Fruit fly (Drosophila melanogaster): Measurements from ENCODE around the gene CG5199.

The CG5199 gene

dm6 chr3L:20494262-20494601 is 41.6 kb upstream of the CG5199 start (continued):
- no peak for TF ChIP-seq ci (GFP tag; IDR thresholded peaks at IDR 0.05)
- TF ChIP-seq Nf-YB (GFP tag; optimal IDR thresholded peaks at IDR 0.05) = peak; percentile 4
- no peak for TF ChIP-seq Drgx (GFP tag; IDR thresholded peaks at IDR 0.05)
- TF ChIP-seq CG12391 (tag; optimal IDR thresholded peaks at IDR 0.05) = peak; percentile 29
- no peak for TF ChIP-seq cato (GFP tag; optimal IDR thresholded peaks at IDR 0.05; ENCODE audit: borderline replicate concordance)
- no peak for TF ChIP-seq Ada2b (GFP tag; IDR thresholded peaks at IDR 0.05)
- no peak for TF ChIP-seq scrt (GFP tag; optimal IDR thresholded peaks at IDR 0.05)
- TF ChIP-seq CG9437 (GFP tag; optimal IDR thresholded peaks at IDR 0.05) = no peak
- TF ChIP-seq disco-r (GFP tag; optimal IDR thresholded peaks at IDR 0.05) = no peak
- no peak for TF ChIP-seq Hr78 (GFP tag; optimal IDR thresholded peaks at IDR 0.05)
- TF ChIP-seq H15 (GFP tag; IDR thresholded peaks at IDR 0.05) = no peak
- TF ChIP-seq schlank (tag; optimal IDR thresholded peaks at IDR 0.05) = no peak
- no peak for TF ChIP-seq Sry-β (GFP tag; optimal IDR thresholded peaks at IDR 0.05)
- no peak for TF ChIP-seq CG17612 (GFP tag; IDR thresholded peaks at IDR 0.05)
- no peak for TF ChIP-seq CG7372 (GFP tag; IDR thresholded peaks at IDR 0.05)
- TF ChIP-seq Rx (GFP tag; IDR thresholded peaks at IDR 0.05) = no peak
- peak; percentile 54 for TF ChIP-seq grau (tag; optimal IDR thresholded peaks at IDR 0.05)
- TF ChIP-seq E2f1 (GFP tag; IDR thresholded peaks at IDR 0.05) = no peak
- no peak for TF ChIP-seq CG1233 (GFP tag; optimal IDR thresholded peaks at IDR 0.05)
- TF ChIP-seq CG2120 (GFP tag; optimal IDR thresholded peaks at IDR 0.05) = peak; percentile 36
- no peak for TF ChIP-seq pb (GFP tag; optimal IDR thresholded peaks at IDR 0.05)
- TF ChIP-seq CG2678 (tag; optimal IDR thresholded peaks at IDR 0.05) = peak; percentile 63
- no peak for TF ChIP-seq sr (GFP tag; IDR thresholded peaks at IDR 0.05)
- no peak for TF ChIP-seq CG3407 (GFP tag; optimal IDR thresholded peaks at IDR 0.05)
- no peak for TF ChIP-seq D19B (GFP tag; optimal IDR thresholded peaks at IDR 0.05)
- peak; percentile 52 for TF ChIP-seq CG7839 (tag; optimal IDR thresholded peaks at IDR 0.05)
- TF ChIP-seq MTF-1 (GFP tag; optimal IDR thresholded peaks at IDR 0.05; ENCODE audit: borderline replicate concordance) = no peak
- peak; percentile 69 for TF ChIP-seq CG10267 (tag; optimal IDR thresholded peaks at IDR 0.05)
- TF ChIP-seq CG10543 (GFP tag; optimal IDR thresholded peaks at IDR 0.05) = no peak
- peak; percentile 8 for TF ChIP-seq CG13775 (GFP tag; optimal IDR thresholded peaks at IDR 0.05)
- no peak for TF ChIP-seq Tbp (GFP tag; optimal IDR thresholded peaks at IDR 0.05)
- no peak for TF ChIP-seq Oaz (GFP tag; IDR thresholded peaks at IDR 0.05)
- TF ChIP-seq Max (GFP tag; optimal IDR thresholded peaks at IDR 0.05) = no peak
- no peak for TF ChIP-seq ase (GFP tag; IDR thresholded peaks at IDR 0.05)
- TF ChIP-seq otp (GFP tag; IDR thresholded peaks at IDR 0.05) = no peak
- TF ChIP-seq tgo (GFP tag; IDR thresholded peaks at IDR 0.05) = no peak
- TF ChIP-seq ara (GFP tag; IDR thresholded peaks at IDR 0.05) = no peak
- TF ChIP-seq CG10274 (GFP tag; optimal IDR thresholded peaks at IDR 0.05) = no peak
- TF ChIP-seq gfzf (GFP tag; optimal IDR thresholded peaks at IDR 0.05) = no peak
- TF ChIP-seq CG4282 (GFP tag; optimal IDR thresholded peaks at IDR 0.05) = no peak
- TF ChIP-seq Dbx (GFP tag; IDR thresholded peaks at IDR 0.05) = no peak
- no peak for TF ChIP-seq CG5180 (GFP tag; optimal IDR thresholded peaks at IDR 0.05)
- TF ChIP-seq CG32772 (GFP tag; IDR thresholded peaks at IDR 0.05) = no peak
- TF ChIP-seq z (GFP tag; IDR thresholded peaks at IDR 0.05) = no peak
- no peak for TF ChIP-seq CG18764 (GFP tag; optimal IDR thresholded peaks at IDR 0.05)
- no peak for TF ChIP-seq CG12299 (tag; optimal IDR thresholded peaks at IDR 0.05)
- no peak for TF ChIP-seq Mes4 (GFP tag; optimal IDR thresholded peaks at IDR 0.05)
- no peak for TF ChIP-seq Opbp (GFP tag; IDR thresholded peaks at IDR 0.05; ENCODE audit: partially characterized antibody)
- no peak for TF ChIP-seq HLH4C (GFP tag; IDR thresholded peaks at IDR 0.05; ENCODE audit: partially characterized antibody)
- TF ChIP-seq inv (GFP tag; IDR thresholded peaks at IDR 0.05; ENCODE audit: partially characterized antibody) = no peak
- no peak for TF ChIP-seq Vsx1 (GFP tag; optimal IDR thresholded peaks at IDR 0.05)
- TF ChIP-seq yki (optimal IDR thresholded peaks at IDR 0.05) = no peak
- TF ChIP-seq Lim3 (GFP tag; IDR thresholded peaks at IDR 0.05) = no peak
